Fruit fly (Drosophila melanogaster): ENCODE data around the gene Atg14.

- peak; percentile 72 for TF ChIP-seq CG34367 (tag; optimal IDR thresholded peaks at IDR 0.05)
- TF ChIP-seq Pif1B (GFP tag; optimal IDR thresholded peaks at IDR 0.05) = peak; percentile 60
- peak; percentile 73 for TF ChIP-seq CG9948 (tag; optimal IDR thresholded peaks at IDR 0.05)
- no peak for TF ChIP-seq CG12605 (GFP tag; IDR thresholded peaks at IDR 0.05)
- no peak for TF ChIP-seq CG14655 (GFP tag; optimal IDR thresholded peaks at IDR 0.05)
- TF ChIP-seq CG32121 (GFP tag; IDR thresholded peaks at IDR 0.05) = no peak
- TF ChIP-seq EcR (GFP tag; optimal IDR thresholded peaks at IDR 0.05) = peak; percentile 41
These were observed 41.5 kb downstream of the Atg14 start, which contains the start of gene rdog for dm6 chr3R:29157418-29158398.

Measured in whole organism, pupa.